Fruit fly (Drosophila melanogaster) whole organism, pupa: ENCODE results near the gene Or10a.

Source experiments
- CG10348 ChIP-seq: fragments of 200-800 bp; sonication (Bioruptor generic); IDR thresholded peaks from 2 replicates; pipeline ENCODE4 v1.3.6; 2022; ENCODE audit warnings: missing biosample characterization, missing genetic modification characterization
- CG12605 ChIP-seq: fragments of 200-800 bp; sonication (Bioruptor generic); IDR thresholded peaks from 2 replicates; pipeline ENCODE4 v1.3.6; 2022; ENCODE audit warnings: missing biosample characterization, missing genetic modification characterization
- CG13204 ChIP-seq: fragments of 200-800 bp; sonication (Bioruptor generic); optimal IDR thresholded peaks from 2 replicates; lab custom pipeline; 2018; ENCODE audit warnings: missing biosample characterization, mild to moderate bottlenecking, missing genetic modification characterization, moderate library complexity
- CG14655 ChIP-seq: fragments of 200-800 bp; sonication (Bioruptor generic); optimal IDR thresholded peaks from 3 replicates; lab custom pipeline; 2017; ENCODE audit warnings: mild to moderate bottlenecking, missing biosample characterization, missing genetic modification reagents, missing genetic modification characterization
- CG15710 ChIP-seq: fragments of 200-800 bp; sonication (Bioruptor generic); optimal IDR thresholded peaks from 2 replicates; lab custom pipeline; 2018; ENCODE audit warnings: missing biosample characterization, mild to moderate bottlenecking, missing genetic modification characterization, moderate library complexity
- CG17806 ChIP-seq: fragments of 200-800 bp; sonication (Bioruptor generic); optimal IDR thresholded peaks from 2 replicates; lab custom pipeline; 2018; ENCODE audit warnings: missing biosample characterization, mild to moderate bottlenecking, missing genetic modification characterization, moderate library complexity
- CG32121 ChIP-seq: fragments of 200-800 bp; sonication (Bioruptor generic); IDR thresholded peaks from 2 replicates; pipeline ENCODE4 v1.3.6; 2022; ENCODE audit warnings: missing biosample characterization, missing genetic modification characterization
- CG34367 ChIP-seq: fragments of 200-800 bp; sonication (Bioruptor generic); optimal IDR thresholded peaks from 2 replicates; lab custom pipeline; 2018; ENCODE audit warnings: missing biosample characterization, mild to moderate bottlenecking, missing genetic modification characterization
- CG4496 ChIP-seq: fragments of 200-800 bp; sonication (Bioruptor generic); IDR thresholded peaks from 3 replicates; pipeline ENCODE4 v1.3.6; 2022; ENCODE audit warnings: missing biosample characterization, missing genetic modification characterization
- CG8159 ChIP-seq: fragments of 200-800 bp; sonication (Bioruptor generic); optimal IDR thresholded peaks from 3 replicates; lab custom pipeline; 2018; ENCODE audit warnings: missing biosample characterization, mild to moderate bottlenecking, missing genetic modification characterization, moderate library complexity
- CG8301 ChIP-seq: fragments of 200-800 bp; sonication (Bioruptor generic); optimal IDR thresholded peaks from 2 replicates; lab custom pipeline; 2018; ENCODE audit warnings: missing biosample characterization, mild to moderate bottlenecking, missing genetic modification characterization
- CG9948 ChIP-seq: fragments of 200-800 bp; sonication (Bioruptor generic); optimal IDR thresholded peaks from 2 replicates; lab custom pipeline; 2018; ENCODE audit warnings: missing biosample characterization, mild to moderate bottlenecking, missing genetic modification characterization, moderate library complexity
- D1 ChIP-seq: fragments of 200-800 bp; sonication (Bioruptor generic); optimal IDR thresholded peaks from 2 replicates; lab custom pipeline; 2018; ENCODE audit warnings: missing biosample characterization, mild to moderate bottlenecking, missing genetic modification characterization, moderate library complexity
- EcR ChIP-seq: fragments of 200-800 bp; sonication (Bioruptor generic); optimal IDR thresholded peaks from 3 replicates; lab custom pipeline; 2019; ENCODE audit warnings: missing biosample characterization, missing genetic modification characterization, mild to moderate bottlenecking, moderate library complexity, missing genetic modification reagents
- Ets98B ChIP-seq: fragments of 200-800 bp; sonication (Bioruptor generic); IDR thresholded peaks from 2 replicates; pipeline ENCODE4 v1.3.6; 2022; ENCODE audit warnings: missing biosample characterization, missing genetic modification characterization
- Pif1A ChIP-seq: fragments of 200-800 bp; sonication (Bioruptor generic); optimal IDR thresholded peaks from 3 replicates; lab custom pipeline; 2016; ENCODE audit warnings: missing biosample characterization, missing genetic modification characterization
- Pif1B ChIP-seq: fragments of 200-800 bp; sonication (Bioruptor generic); optimal IDR thresholded peaks from 3 replicates; lab custom pipeline; 2016; ENCODE audit warnings: missing biosample characterization, missing genetic modification characterization
- Snoo ChIP-seq: fragments of 200-800 bp; sonication (Bioruptor generic); optimal IDR thresholded peaks from 3 replicates; lab custom pipeline; 2017; ENCODE audit warnings: missing biosample characterization, mild to moderate bottlenecking, missing genetic modification characterization, inconsistent platforms
- fd96Ca ChIP-seq: fragments of 200-800 bp; sonication (Bioruptor generic); IDR thresholded peaks from 3 replicates; pipeline ENCODE4 v1.3.6; 2022; ENCODE audit warnings: missing biosample characterization, missing genetic modification characterization
- gl ChIP-seq: fragments of 200-800 bp; sonication (Bioruptor generic); optimal IDR thresholded peaks from 2 replicates; lab custom pipeline; 2018; ENCODE audit warnings: missing biosample characterization, mild to moderate bottlenecking, missing genetic modification characterization
- rn ChIP-seq: fragments of 200-800 bp; sonication (Bioruptor generic); IDR thresholded peaks from 2 replicates; pipeline ENCODE4 v1.3.6; 2022; ENCODE audit warnings: missing biosample characterization, missing genetic modification characterization

The Or10a gene

dm6 chrX:11404247-11404646, 13.0 kb downstream of the Or10a start:
- TF ChIP-seq Snoo (tag; lab: Kevin White, UChicago) = no peak
- TF ChIP-seq gl (tag; lab: Kevin White, UChicago) = no peak
- no peak for TF ChIP-seq CG9948 (tag; lab: Kevin White, UChicago)
- TF ChIP-seq CG15710 (tag; lab: Kevin White, UChicago) = no peak
- TF ChIP-seq CG13204 (GFP tag; lab: Kevin White, UChicago) = no peak
- TF ChIP-seq CG4496 = no peak
- TF ChIP-seq Pif1A (GFP tag; lab: Kevin White, UChicago) = no peak

DNA sequence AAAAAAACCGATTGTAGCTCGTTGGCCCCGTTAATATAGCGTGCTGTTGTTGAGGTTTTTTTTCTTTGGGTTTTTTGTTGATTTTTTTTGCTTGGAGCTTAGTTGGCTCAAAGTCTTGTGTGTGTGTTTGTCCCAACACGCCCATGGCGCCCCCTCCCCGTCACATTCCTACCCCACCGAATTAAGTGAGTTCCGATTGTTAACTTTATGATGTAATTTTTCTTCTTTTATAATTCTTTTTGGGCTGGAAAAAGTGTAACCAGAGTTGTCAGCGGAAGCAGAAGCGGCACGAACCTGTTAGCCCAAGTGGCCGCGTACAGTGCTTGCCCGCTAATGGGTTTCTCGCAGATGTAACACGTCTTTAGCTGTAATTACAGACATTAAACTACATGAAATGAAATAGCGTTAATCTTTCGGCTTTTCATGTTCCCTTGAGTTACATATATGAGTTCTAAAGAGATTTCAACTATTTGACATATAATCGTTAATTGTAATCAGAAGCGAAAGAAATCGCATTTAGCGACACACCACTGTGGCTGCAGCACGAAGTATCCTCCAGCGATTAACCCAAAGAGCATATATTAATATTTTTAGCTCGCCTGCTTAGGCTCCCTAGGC, 24.1 kb downstream of the Or10a start:
- no peak for TF ChIP-seq CG9948 (tag; lab: Kevin White, UChicago)
- peak; percentile 50; the same call in 1 of the 2 replicates for TF ChIP-seq CG32121 (GFP tag; lab: Robert Waterston, UW)
- TF ChIP-seq CG10348 = no peak
- TF ChIP-seq CG4496 = 0 out of 3 replicates have a peak, but pooled peaks have one; percentile 11

DNA sequence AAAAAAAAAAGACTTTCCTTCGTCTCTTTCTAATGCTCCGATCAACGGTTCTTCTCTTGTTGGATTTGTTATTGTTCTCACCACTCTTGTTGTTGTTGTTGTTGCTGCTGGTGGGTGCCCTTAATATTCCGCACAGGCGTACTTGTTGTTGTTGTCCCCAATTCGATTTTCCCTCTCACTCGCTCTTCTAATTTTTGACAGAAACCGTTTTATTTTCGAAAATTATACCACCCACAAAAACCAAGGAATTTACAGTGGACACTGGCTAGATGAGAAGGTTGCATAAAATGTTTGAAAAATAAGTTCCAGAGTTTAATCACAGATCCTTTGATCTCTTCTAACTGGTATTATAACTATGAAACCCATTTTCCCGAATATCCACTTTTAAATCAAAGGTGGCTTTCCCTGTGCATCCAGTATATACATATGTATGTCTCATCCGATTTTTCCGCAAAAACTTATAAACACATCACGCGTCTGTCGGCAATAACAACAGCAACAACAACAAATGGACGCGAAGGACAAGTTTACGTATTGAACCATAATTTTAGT, 25.8 kb downstream of the Or10a start:
- no peak for TF ChIP-seq CG10348
- TF ChIP-seq fd96Ca = 0 out of 3 replicates have a peak, but pooled peaks have one; percentile 7

DNA sequence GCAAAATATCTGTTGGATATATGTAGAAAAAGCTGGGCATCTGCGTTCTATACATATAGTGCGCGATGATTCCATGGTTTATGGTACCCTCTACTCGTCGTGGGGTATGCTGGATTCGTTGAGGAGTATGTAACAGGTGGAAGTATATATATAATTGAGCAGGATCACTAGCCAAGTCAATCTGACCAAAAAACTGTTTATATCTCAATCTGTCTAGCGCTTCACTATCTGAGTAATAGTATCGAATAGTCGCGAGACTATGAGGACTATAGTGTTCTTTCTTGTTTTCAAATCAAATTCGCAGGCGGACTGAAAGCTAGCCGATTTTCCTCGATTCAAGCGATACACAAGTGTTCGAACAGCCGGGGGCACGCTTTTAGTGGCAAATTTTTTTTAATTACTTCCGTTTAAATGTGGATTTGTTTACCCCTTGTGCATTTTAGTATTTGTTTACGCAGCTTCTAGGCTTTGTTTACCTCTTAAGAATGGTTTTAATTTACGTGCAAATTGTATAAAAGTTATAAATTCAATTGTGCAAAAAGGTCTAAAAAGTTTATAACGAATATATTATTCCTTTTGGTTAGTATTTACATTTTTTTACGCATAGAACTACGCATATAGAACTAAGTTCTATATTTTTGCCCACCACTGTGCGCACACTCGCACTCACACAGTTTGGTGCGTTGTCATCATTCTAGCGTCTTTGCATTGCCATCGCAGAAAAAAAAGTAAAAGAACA, 26.4 kb downstream of the Or10a start:
- TF ChIP-seq rn = peak; percentile 78
- TF ChIP-seq CG9948 (tag; lab: Kevin White, UChicago) = peak; percentile 60
- TF ChIP-seq CG8159 (tag; lab: Kevin White, UChicago) = peak; percentile 50
- peak; percentile 93 for TF ChIP-seq Ets98B (GFP tag; lab: Robert Waterston, UW)
- peak; percentile 58 for TF ChIP-seq Pif1A (GFP tag; lab: Kevin White, UChicago)
- TF ChIP-seq fd96Ca = peak; percentile 95
- TF ChIP-seq gl (tag; lab: Kevin White, UChicago) = no peak
- peak; percentile 74 for TF ChIP-seq CG10348
- peak; percentile 77 for TF ChIP-seq CG12605 (GFP tag; lab: Robert Waterston, UW)
- no peak for TF ChIP-seq D1 (tag; lab: Kevin White, UChicago)
- TF ChIP-seq CG34367 (tag; lab: Kevin White, UChicago) = peak; percentile 38
- TF ChIP-seq Pif1B (GFP tag; lab: Kevin White, UChicago) = peak; percentile 69
- peak; percentile 88 for TF ChIP-seq CG32121 (GFP tag; lab: Robert Waterston, UW)
- peak; percentile 19 for TF ChIP-seq Snoo (tag; lab: Kevin White, UChicago)
- peak; percentile 46 for TF ChIP-seq CG17806
- TF ChIP-seq EcR (GFP tag; lab: Kevin White, UChicago) = no peak
- TF ChIP-seq CG13204 (GFP tag; lab: Kevin White, UChicago) = no peak
- peak; percentile 81 for TF ChIP-seq CG8301 (tag; lab: Kevin White, UChicago)
- peak; percentile 43 for TF ChIP-seq CG15710 (tag; lab: Kevin White, UChicago)
- peak; percentile 89 for TF ChIP-seq CG14655 (GFP tag; lab: Kevin White, UChicago)
- peak; percentile 94 for TF ChIP-seq CG4496
- TF ChIP-seq, all 21 proteins: peak for 17

dm6 chrX:11389494-11390447, 27.5 kb downstream of the Or10a start:
- TF ChIP-seq gl (tag; lab: Kevin White, UChicago) (no peak), Snoo (tag; lab: Kevin White, UChicago) (no peak), CG12605 (GFP tag; lab: Robert Waterston, UW) (peak; percentile 68), CG4496 (peak; percentile 57; the same call in 2 of the 3 replicates), CG17806 (no peak), fd96Ca (no peak; the same call in 2 of the 3 replicates), CG13204 (GFP tag; lab: Kevin White, UChicago) (peak; percentile 71), CG8159 (tag; lab: Kevin White, UChicago) (no peak), CG9948 (tag; lab: Kevin White, UChicago) (no peak), D1 (tag; lab: Kevin White, UChicago) (peak; percentile 11), EcR (GFP tag; lab: Kevin White, UChicago) (peak; percentile 34), Pif1A (GFP tag; lab: Kevin White, UChicago) (no peak), CG34367 (tag; lab: Kevin White, UChicago) (peak; percentile 1), rn (no peak), Pif1B (GFP tag; lab: Kevin White, UChicago) (peak; percentile 3)
